Worm (Caenorhabditis elegans) whole organism, early embryonic: ENCODE measurements around the gene Y60C6A.2.

Experiments used
- ama-1 ChIP-seq: fragments of 150-350 bp; optimal IDR thresholded peaks from 2 replicates; lab custom pipeline; 2014
- pes-1 ChIP-seq: fragments of 200-800 bp; sonication (Bioruptor generic); IDR thresholded peaks from 2 replicates; pipeline ENCODE4 v1.3.6; 2022; ENCODE audit warnings: missing genetic modification reagents, missing genetic modification characterization, missing compliant biosample characterization

DNA sequence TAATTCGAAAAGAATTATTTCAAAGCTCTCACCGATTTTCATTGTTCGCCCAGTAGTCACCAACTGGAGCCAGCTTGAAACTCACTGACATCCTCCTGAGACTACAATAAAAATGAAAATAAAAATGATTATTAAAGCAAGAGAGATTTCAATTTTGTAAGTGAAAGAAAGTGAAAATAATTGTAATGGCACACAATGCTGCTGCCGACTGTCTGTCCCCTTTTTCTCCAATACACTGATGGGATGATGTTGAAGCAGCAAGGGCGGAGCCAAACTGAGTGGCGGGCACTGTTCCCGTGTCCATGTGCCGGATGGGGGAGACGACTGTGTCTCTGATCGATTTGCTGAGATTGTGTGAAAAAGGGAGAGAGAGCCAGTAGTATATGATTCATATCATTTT is 49.0 kb upstream of the Y60C6A.2 start, which contains the start of gene C37H5.14:
- no peak for TF ChIP-seq ama-1
- TF ChIP-seq pes-1 = no peak
